Fruit fly (Drosophila melanogaster) whole organism, wandering third instar larva: ENCODE results near the gene Npc2c.

Experiments
- Abd-B ChIP-seq: fragments of >200 bp; optimal IDR thresholded peaks from 2 replicates; lab custom pipeline; 2017; ENCODE audit warnings: missing biosample characterization, missing genetic modification characterization
- CG32264 ChIP-seq: fragments of 200-800 bp; sonication (Bioruptor generic); optimal IDR thresholded peaks from 2 replicates; lab custom pipeline; 2016; ENCODE audit warnings: missing biosample characterization, missing genetic modification characterization
- CG9705 ChIP-seq: fragments of 200-800 bp; sonication (Bioruptor generic); optimal IDR thresholded peaks from 2 replicates; lab custom pipeline; 2018; ENCODE audit warnings: missing biosample characterization, mild to moderate bottlenecking, missing genetic modification characterization
- CrebA ChIP-seq: fragments of 200-800 bp; sonication (Bioruptor generic); optimal IDR thresholded peaks from 2 replicates; lab custom pipeline; 2016; ENCODE audit warnings: missing biosample characterization, mild to moderate bottlenecking, missing genetic modification characterization, borderline replicate concordance
- Dfd ChIP-seq: fragments of >200 bp; optimal IDR thresholded peaks from 2 replicates; lab custom pipeline; 2017; ENCODE audit warnings: missing biosample characterization, missing genetic modification characterization
- Dif ChIP-seq: fragments of 200-275, 200-300 bp; sonication (Bioruptor generic); optimal IDR thresholded peaks from 2 replicates; lab custom pipeline; 2018; ENCODE audit warnings: missing biosample characterization, missing genetic modification characterization; ENCODE audit not compliant: partially characterized antibody
- GATAd ChIP-seq: sonication (Bioruptor generic); optimal IDR thresholded peaks from 2 replicates; lab custom pipeline; 2016; ENCODE audit warnings: missing biosample characterization, missing genetic modification characterization
- HLH106 ChIP-seq: fragments of 200-800 bp; optimal IDR thresholded peaks from 3 replicates; lab custom pipeline; 2019; ENCODE audit warnings: missing biosample characterization, mild to moderate bottlenecking, missing genetic modification characterization, moderate library complexity
- Hnf4 ChIP-seq: fragments of 200-800 bp; sonication (Bioruptor generic); optimal IDR thresholded peaks from 2 replicates; lab custom pipeline; 2016; ENCODE audit warnings: missing biosample characterization, mild to moderate bottlenecking, missing genetic modification characterization
- Hr78 ChIP-seq: fragments of >200 bp; optimal IDR thresholded peaks from 2 replicates; lab custom pipeline; 2017; ENCODE audit warnings: missing biosample characterization, missing genetic modification characterization
- Hr83 ChIP-seq: fragments of 200-300 bp; sonication (Bioruptor generic); optimal IDR thresholded peaks from 2 replicates; lab custom pipeline; 2016; ENCODE audit warnings: missing biosample characterization, mild to moderate bottlenecking, missing genetic modification characterization, moderate library complexity; ENCODE audit not compliant: poor library complexity, severe bottlenecking
- Jra ChIP-seq: sonication (Bioruptor generic); optimal IDR thresholded peaks from 2 replicates; lab custom pipeline; 2016; ENCODE audit warnings: missing biosample characterization, missing genetic modification characterization
- Mio ChIP-seq: sonication (Bioruptor generic); optimal IDR thresholded peaks from 2 replicates; lab custom pipeline; 2016; ENCODE audit warnings: missing biosample characterization, missing genetic modification characterization
- Myc ChIP-seq: fragments of >200 bp; optimal IDR thresholded peaks from 2 replicates; lab custom pipeline; 2017
- N ChIP-seq: fragments of >200 bp; optimal IDR thresholded peaks from 2 replicates; lab custom pipeline; 2018; ENCODE audit warnings: missing biosample characterization, missing external identifiers, missing genetic modification characterization
- OdsH ChIP-seq: fragments of 200-800 bp; sonication (Bioruptor generic); optimal IDR thresholded peaks from 2 replicates; lab custom pipeline; 2016; ENCODE audit warnings: missing biosample characterization, mild to moderate bottlenecking, missing genetic modification characterization
- Rel ChIP-seq, 2 experiments: fragments of 200-800 bp; sonication (Bioruptor generic) in 1 of 2; optimal IDR thresholded peaks; 2 replicates in 1 of 2; 3 replicates in 1 of 2; lab custom pipeline; 2016 to 2019; ENCODE audit warnings: mild to moderate bottlenecking in 2 of 2, missing biosample characterization in 2 of 2, missing genetic modification characterization in 2 of 2, moderate library complexity in 1 of 2
- Sp1 ChIP-seq: fragments of 200-800 bp; sonication (Bioruptor generic); optimal IDR thresholded peaks from 3 replicates; lab custom pipeline; 2019; ENCODE audit warnings: missing biosample characterization, mild to moderate bottlenecking, missing genetic modification characterization, moderate library complexity
- Vsx2 ChIP-seq: fragments of 200-300, 225-300 bp; sonication (Bioruptor generic); optimal IDR thresholded peaks from 2 replicates; lab custom pipeline; 2018; ENCODE audit warnings: missing biosample characterization, missing genetic modification characterization; ENCODE audit not compliant: partially characterized antibody
- br ChIP-seq: fragments of 200-800 bp; sonication (Bioruptor generic); optimal IDR thresholded peaks from 2 replicates; lab custom pipeline; 2016; ENCODE audit warnings: missing biosample characterization, missing genetic modification characterization
- brk ChIP-seq: fragments of 200-800 bp; sonication (Bioruptor generic); optimal IDR thresholded peaks from 2 replicates; lab custom pipeline; 2016; ENCODE audit warnings: missing biosample characterization, mild to moderate bottlenecking, missing genetic modification characterization
- dl ChIP-seq, 2 experiments: fragments of 175-275, 200-275 bp in 1 of 2; fragments of 200-275 bp in 1 of 2; sonication (Bioruptor generic); optimal IDR thresholded peaks; lab custom pipeline; 2018; ENCODE audit warnings: mild to moderate bottlenecking in 2 of 2, missing biosample characterization in 2 of 2, missing genetic modification characterization in 2 of 2, moderate library complexity in 2 of 2; ENCODE audit not compliant: partially characterized antibody in 2 of 2, insufficient read depth in 1 of 2
- dmrt93B ChIP-seq: fragments of 200-800 bp; sonication (Bioruptor generic); optimal IDR thresholded peaks from 2 replicates; lab custom pipeline; 2018; ENCODE audit warnings: missing biosample characterization, mild to moderate bottlenecking, missing genetic modification characterization
- dsf ChIP-seq: sonication (Bioruptor generic); optimal IDR thresholded peaks from 2 replicates; lab custom pipeline; 2016; ENCODE audit warnings: missing biosample characterization, missing genetic modification characterization, borderline replicate concordance
- ey ChIP-seq: fragments of 200-800 bp; sonication (Bioruptor generic); optimal IDR thresholded peaks from 2 replicates; lab custom pipeline; 2016; ENCODE audit warnings: missing biosample characterization, missing genetic modification characterization
- foxo ChIP-seq, 2 experiments: fragments of 200-800 bp; sonication (Bioruptor generic); optimal IDR thresholded peaks; 2 replicates in 1 of 2; 3 replicates in 1 of 2; lab custom pipeline; 2016 to 2017; ENCODE audit warnings: missing biosample characterization in 2 of 2, missing genetic modification characterization in 2 of 2
- fru ChIP-seq: fragments of 200-800 bp; sonication (Bioruptor generic); optimal IDR thresholded peaks from 3 replicates; lab custom pipeline; 2016; ENCODE audit warnings: missing biosample characterization, mild to moderate bottlenecking, missing genetic modification characterization
- h ChIP-seq: fragments of 200-800 bp; sonication (Bioruptor generic); optimal IDR thresholded peaks from 3 replicates; lab custom pipeline; 2016; ENCODE audit warnings: missing biosample characterization, mild to moderate bottlenecking, missing genetic modification characterization
- jim ChIP-seq: fragments of 175-275, 200-325 bp; sonication (Bioruptor generic); optimal IDR thresholded peaks from 2 replicates; lab custom pipeline; 2016; ENCODE audit warnings: missing biosample characterization, mild to moderate bottlenecking, missing genetic modification characterization
- lola ChIP-seq: fragments of >200 bp; optimal IDR thresholded peaks from 2 replicates; lab custom pipeline; 2017; ENCODE audit warnings: missing biosample characterization, missing genetic modification characterization
- pan ChIP-seq: fragments of >200 bp; optimal IDR thresholded peaks from 2 replicates; lab custom pipeline; 2017
- psq ChIP-seq: fragments of 200-800 bp; sonication (Bioruptor generic); optimal IDR thresholded peaks from 3 replicates; lab custom pipeline; 2017; ENCODE audit warnings: missing biosample characterization, mild to moderate bottlenecking, missing genetic modification characterization, moderate library complexity
- rgr ChIP-seq: fragments of 200-800 bp; sonication (Bioruptor generic); optimal IDR thresholded peaks from 3 replicates; lab custom pipeline; 2016; ENCODE audit warnings: missing biosample characterization, mild to moderate bottlenecking, missing genetic modification characterization
- sage ChIP-seq: fragments of 200-800 bp; sonication (Bioruptor generic); optimal IDR thresholded peaks from 2 replicates; lab custom pipeline; 2016; ENCODE audit warnings: missing biosample characterization, mild to moderate bottlenecking, missing genetic modification characterization
- sv ChIP-seq: fragments of 200-800 bp; sonication (Bioruptor generic); optimal IDR thresholded peaks from 3 replicates; lab custom pipeline; 2016; ENCODE audit warnings: missing biosample characterization, missing genetic modification characterization
- tai ChIP-seq: sonication (Bioruptor generic); optimal IDR thresholded peaks from 2 replicates; lab custom pipeline; 2016; ENCODE audit warnings: missing biosample characterization, missing genetic modification characterization
- usp ChIP-seq: fragments of >200 bp; optimal IDR thresholded peaks from 2 replicates; lab custom pipeline; 2017; ENCODE audit warnings: missing biosample characterization, missing genetic modification characterization
- woc ChIP-seq: sonication (Bioruptor generic); optimal IDR thresholded peaks from 2 replicates; lab custom pipeline; 2016; ENCODE audit warnings: missing biosample characterization, mild to moderate bottlenecking, missing genetic modification characterization

The Npc2c gene

dm6 chr3R:10083077-10083476 lies 23.0 kb downstream of the Npc2c start:
- TF ChIP-seq woc (GFP tag; lab: Kevin White, UChicago) = no peak
- peak; percentile 63 for TF ChIP-seq Vsx2 (GFP tag; lab: Kevin White, UChicago)
- TF ChIP-seq Jra (GFP tag; lab: Kevin White, UChicago) = no peak
- no peak for TF ChIP-seq sv
- peak; percentile 11 for TF ChIP-seq Dif (GFP tag; lab: Kevin White, UChicago)
- TF ChIP-seq jim (GFP tag; lab: Kevin White, UChicago) = no peak
- no peak for TF ChIP-seq br (GFP tag; lab: Kevin White, UChicago)
- TF ChIP-seq Hr78 (GFP tag; lab: Kevin White, UChicago) = no peak
- TF ChIP-seq h (GFP tag; lab: Kevin White, UChicago) = no peak
- TF ChIP-seq usp (GFP tag; lab: Kevin White, UChicago) = no peak

- TF ChIP-seq Dif (GFP tag; lab: Kevin White, UChicago) = peak; percentile 76
- TF ChIP-seq psq (GFP tag; lab: Kevin White, UChicago) = peak; percentile 97
- TF ChIP-seq Jra (GFP tag; lab: Kevin White, UChicago) = no peak
- TF ChIP-seq Hr83 (GFP tag; lab: Kevin White, UChicago) = peak; percentile 58
- TF ChIP-seq CrebA (GFP tag; lab: Kevin White, UChicago) = peak; percentile 40
- TF ChIP-seq dl (GFP tag; optimal IDR thresholded peaks at IDR 0.05; lab: Kevin White, UChicago; ENCODE audit: insufficient read depth in 1 of 2, partially characterized antibody in 2 of 2) = peak; percentile 50 to 71
- no peak for TF ChIP-seq dmrt93B (GFP tag; lab: Kevin White, UChicago)
- peak; percentile 70 for TF ChIP-seq fru (GFP tag; lab: Kevin White, UChicago)
Observed at dm6 chr3R:10084179-10084647, 24.2 kb downstream of the Npc2c start.

- TF ChIP-seq tai (GFP tag; lab: Kevin White, UChicago) = peak; percentile 86
- TF ChIP-seq CrebA (GFP tag; lab: Kevin White, UChicago) = peak; percentile 67
- no peak for TF ChIP-seq Rel (GFP tag; optimal IDR thresholded peaks at IDR 0.05; lab: Kevin White, UChicago)
- peak; percentile 64 for TF ChIP-seq Rel (tag; optimal IDR thresholded peaks at IDR 0.05; lab: Kevin White, UChicago)
- no peak for TF ChIP-seq Vsx2 (GFP tag; lab: Kevin White, UChicago)
- TF ChIP-seq fru (GFP tag; lab: Kevin White, UChicago) = peak; percentile 95
- TF ChIP-seq CG9705 = peak; percentile 65
- peak; percentile 95 for TF ChIP-seq h (GFP tag; lab: Kevin White, UChicago)
- TF ChIP-seq psq (GFP tag; lab: Kevin White, UChicago) = peak; percentile 89
- TF ChIP-seq br (GFP tag; lab: Kevin White, UChicago) = peak; percentile 92
- TF ChIP-seq Dif (GFP tag; lab: Kevin White, UChicago) = no peak
- peak; percentile 83 for TF ChIP-seq Jra (GFP tag; lab: Kevin White, UChicago)
- no peak for TF ChIP-seq dl (GFP tag; optimal IDR thresholded peaks at IDR 0.05; lab: Kevin White, UChicago; ENCODE audit: insufficient read depth in 1 of 2, partially characterized antibody in 2 of 2)
- TF ChIP-seq jim (GFP tag; lab: Kevin White, UChicago) = no peak
- TF ChIP-seq sv = no peak
- TF ChIP-seq dmrt93B (GFP tag; lab: Kevin White, UChicago) = peak; percentile 90
- peak; percentile 88 for TF ChIP-seq Hnf4 (GFP tag; lab: Kevin White, UChicago)
- no peak for TF ChIP-seq N (GFP tag; lab: Kevin White, UChicago)
- TF ChIP-seq dsf (GFP tag; lab: Kevin White, UChicago) = peak; percentile 70
- peak; percentile 72 for TF ChIP-seq CG32264 (GFP tag; lab: Kevin White, UChicago)
- no peak for TF ChIP-seq Hr78 (GFP tag; lab: Kevin White, UChicago)
- no peak for TF ChIP-seq usp (GFP tag; lab: Kevin White, UChicago)
- peak; percentile 43 to 97 for TF ChIP-seq foxo (GFP tag; optimal IDR thresholded peaks at IDR 0.05; lab: Kevin White, UChicago)
- no peak for TF ChIP-seq Abd-B (GFP tag; lab: Kevin White, UChicago)
- peak; percentile 77 for TF ChIP-seq woc (GFP tag; lab: Kevin White, UChicago)
- TF ChIP-seq lola (GFP tag; lab: Kevin White, UChicago) = no peak
- TF ChIP-seq HLH106 (tag; lab: Kevin White, UChicago) = peak; percentile 94
- TF ChIP-seq Sp1 (GFP tag; lab: Kevin White, UChicago) = peak; percentile 91
- TF ChIP-seq Dfd = peak; percentile 88
- TF ChIP-seq Myc = no peak
- TF ChIP-seq rgr (GFP tag; lab: Kevin White, UChicago) = peak; percentile 96
- TF ChIP-seq OdsH = peak; percentile 95
- TF ChIP-seq Mio (GFP tag; lab: Kevin White, UChicago) = peak; percentile 80
- no peak for TF ChIP-seq pan (lab: Kevin White, UChicago)
- TF ChIP-seq GATAd (GFP tag; lab: Kevin White, UChicago) = no peak
- TF ChIP-seq Hr83 (GFP tag; lab: Kevin White, UChicago) = peak; percentile 25
- peak; percentile 96 for TF ChIP-seq ey (GFP tag; lab: Kevin White, UChicago)
- TF ChIP-seq brk (GFP tag; lab: Kevin White, UChicago) = peak; percentile 30
- TF ChIP-seq sage = peak; percentile 84
Observed at dm6 chr3R:10084914-10085313, 24.9 kb downstream of the Npc2c start.
